Worm (Caenorhabditis elegans) whole organism, L3 larva: ENCODE results near the gene K11H12.11.

Experiments used
- R02D3.7 ChIP-seq: fragments of 150-350 bp; optimal IDR thresholded peaks from 2 replicates; lab custom pipeline; 2014; ENCODE audit warnings: missing biosample characterization, missing genetic modification characterization
- ZK546.5 ChIP-seq: sonication (generic microtip); optimal IDR thresholded peaks from 2 replicates; lab custom pipeline; 2017; ENCODE audit warnings: missing biosample characterization, missing genetic modification characterization
- aly-2 ChIP-seq: fragments of 150-350 bp; optimal IDR thresholded peaks from 2 replicates; lab custom pipeline; 2014; ENCODE audit warnings: missing biosample characterization, missing genetic modification characterization
- ama-1 ChIP-seq: fragments of 150-350 bp; optimal IDR thresholded peaks from 2 replicates; lab custom pipeline; 2018
- ceh-16 ChIP-seq: sonication (generic microtip); optimal IDR thresholded peaks from 2 replicates; lab custom pipeline; 2017; ENCODE audit warnings: missing biosample characterization, missing genetic modification characterization
- ceh-28 ChIP-seq: fragments of 150-350 bp; optimal IDR thresholded peaks from 2 replicates; lab custom pipeline; 2014; ENCODE audit warnings: missing biosample characterization, missing genetic modification reagents, missing genetic modification characterization
- daf-12 ChIP-seq: fragments of 150-350 bp; optimal IDR thresholded peaks from 2 replicates; lab custom pipeline; 2014; ENCODE audit warnings: missing biosample characterization, missing genetic modification reagents, missing genetic modification characterization
- egl-27 ChIP-seq: sonication (generic microtip); optimal IDR thresholded peaks from 4 replicates; lab custom pipeline; 2017; ENCODE audit warnings: missing biosample characterization, missing genetic modification reagents, missing genetic modification characterization
- egl-5 ChIP-seq: fragments of 150-350 bp; optimal IDR thresholded peaks from 2 replicates; lab custom pipeline; 2017; ENCODE audit warnings: missing biosample characterization, missing genetic modification reagents, missing genetic modification characterization, inconsistent platforms
- elt-1 ChIP-seq: fragments of 150-350 bp; optimal IDR thresholded peaks from 2 replicates; lab custom pipeline; 2014; ENCODE audit warnings: missing biosample characterization, missing genetic modification characterization
- elt-2 ChIP-seq: sonication (generic microtip); optimal IDR thresholded peaks from 2 replicates; lab custom pipeline; 2016; ENCODE audit warnings: missing genetic modification reagents, mild to moderate bottlenecking, missing genetic modification characterization, missing compliant biosample characterization
- elt-3 ChIP-seq, 3 experiments: fragments of 150-350 bp in 1 of 3; sonication (generic microtip) in 2 of 3; optimal IDR thresholded peaks; 2 replicates in 2 of 3; 4 replicates in 1 of 3; lab custom pipeline; 2014 to 2017; ENCODE audit warnings: missing biosample characterization in 3 of 3, missing genetic modification characterization in 3 of 3
- eor-1 ChIP-seq, 2 experiments: fragments of 150-350 bp; optimal IDR thresholded peaks; 2 replicates each; lab custom pipeline; 2014 to 2018; ENCODE audit warnings: missing biosample characterization in 2 of 2, missing genetic modification characterization in 2 of 2
- fkh-10 ChIP-seq: sonication (generic microtip); optimal IDR thresholded peaks from 2 replicates; lab custom pipeline; 2017; ENCODE audit warnings: missing biosample characterization, missing genetic modification reagents, missing genetic modification characterization
- fkh-2 ChIP-seq: fragments of 150-350 bp; optimal IDR thresholded peaks from 2 replicates; lab custom pipeline; 2014; ENCODE audit warnings: missing biosample characterization, missing genetic modification reagents, missing genetic modification characterization
- fos-1 ChIP-seq: fragments of 150-350 bp; optimal IDR thresholded peaks from 2 replicates; lab custom pipeline; 2014; ENCODE audit warnings: missing biosample characterization, missing genetic modification characterization
- hmg-11 ChIP-seq: sonication (generic microtip); optimal IDR thresholded peaks from 2 replicates; lab custom pipeline; 2016; ENCODE audit warnings: missing genetic modification characterization, missing compliant biosample characterization
- jun-1 ChIP-seq: fragments of 150-350 bp; optimal IDR thresholded peaks from 2 replicates; lab custom pipeline; 2014; ENCODE audit warnings: missing biosample characterization, missing genetic modification reagents, missing genetic modification characterization
- lin-15B ChIP-seq: fragments of 150-350 bp; optimal IDR thresholded peaks from 2 replicates; lab custom pipeline; 2014; ENCODE audit warnings: missing biosample characterization, missing genetic modification characterization
- lin-39 ChIP-seq: fragments of 150-350 bp; optimal IDR thresholded peaks from 2 replicates; lab custom pipeline; 2018; ENCODE audit warnings: missing biosample characterization, missing genetic modification reagents, missing genetic modification characterization
- lsy-12 ChIP-seq: sonication (generic microtip); optimal IDR thresholded peaks from 2 replicates; lab custom pipeline; 2016; ENCODE audit warnings: mild to moderate bottlenecking, missing genetic modification characterization, missing compliant biosample characterization
- mdl-1 ChIP-seq: fragments of 150-350 bp; optimal IDR thresholded peaks from 2 replicates; lab custom pipeline; 2014; ENCODE audit warnings: missing biosample characterization, missing genetic modification characterization
- nfya-1 ChIP-seq: sonication (generic microtip); optimal IDR thresholded peaks from 2 replicates; lab custom pipeline; 2017; ENCODE audit warnings: missing genetic modification characterization, mild to moderate bottlenecking, missing compliant biosample characterization, antibody characterized with exemption, moderate library complexity; ENCODE audit not compliant: insufficient read depth
- nhr-12 ChIP-seq: fragments of 150-350 bp; optimal IDR thresholded peaks from 2 replicates; lab custom pipeline; 2014; ENCODE audit warnings: missing biosample characterization, missing genetic modification characterization
- nhr-23 ChIP-seq: fragments of 150-350 bp; optimal IDR thresholded peaks from 2 replicates; lab custom pipeline; 2014; ENCODE audit warnings: missing biosample characterization, missing genetic modification reagents, missing genetic modification characterization
- nhr-25 ChIP-seq: sonication (generic microtip); optimal IDR thresholded peaks from 2 replicates; lab custom pipeline; 2017; ENCODE audit warnings: missing biosample characterization, missing genetic modification characterization
- nhr-28 ChIP-seq: fragments of 150-350 bp; optimal IDR thresholded peaks from 2 replicates; lab custom pipeline; 2014; ENCODE audit warnings: missing biosample characterization, missing genetic modification characterization
- nhr-43 ChIP-seq: sonication (generic microtip); optimal IDR thresholded peaks from 2 replicates; lab custom pipeline; 2016; ENCODE audit warnings: mild to moderate bottlenecking, missing genetic modification characterization, missing compliant biosample characterization; ENCODE audit not compliant: poor library complexity, severe bottlenecking
- nhr-67 ChIP-seq: fragments of 150-350 bp; optimal IDR thresholded peaks from 2 replicates; lab custom pipeline; 2014; ENCODE audit warnings: missing biosample characterization, missing genetic modification characterization
- nhr-76 ChIP-seq: fragments of 150-350 bp; sonication (generic microtip); optimal IDR thresholded peaks from 5 replicates; lab custom pipeline; 2014; ENCODE audit warnings: missing biosample characterization, missing genetic modification characterization
- nhr-77 ChIP-seq: fragments of 150-350 bp; optimal IDR thresholded peaks from 2 replicates; lab custom pipeline; 2014; ENCODE audit warnings: missing biosample characterization, missing genetic modification characterization
- pha-4 ChIP-seq: fragments of 150-350 bp; optimal IDR thresholded peaks from 2 replicates; lab custom pipeline; 2014; ENCODE audit warnings: missing biosample characterization, missing genetic modification reagents, missing genetic modification characterization
- pqm-1 ChIP-seq: fragments of 150-350 bp; optimal IDR thresholded peaks from 2 replicates; lab custom pipeline; 2017; ENCODE audit warnings: missing biosample characterization, missing genetic modification characterization, inconsistent platforms
- skn-1 ChIP-seq: fragments of 150-350 bp; optimal IDR thresholded peaks from 2 replicates; lab custom pipeline; 2014; ENCODE audit warnings: missing biosample characterization, missing genetic modification characterization
- snpc-4 ChIP-seq: fragments of 150-350 bp; optimal IDR thresholded peaks from 2 replicates; lab custom pipeline; 2014; ENCODE audit warnings: missing biosample characterization, missing genetic modification characterization
- tbx-2 ChIP-seq: sonication (generic microtip); optimal IDR thresholded peaks from 2 replicates; lab custom pipeline; 2016; ENCODE audit warnings: mild to moderate bottlenecking, missing genetic modification characterization, missing compliant biosample characterization
- unc-39 ChIP-seq: sonication (generic microtip); optimal IDR thresholded peaks from 4 replicates; lab custom pipeline; 2017; ENCODE audit warnings: missing biosample characterization, missing genetic modification characterization
- unc-62 ChIP-seq: fragments of 150-350 bp; sonication (generic microtip); optimal IDR thresholded peaks from 4 replicates; lab custom pipeline; 2014; ENCODE audit warnings: missing biosample characterization, missing genetic modification reagents, missing genetic modification characterization

K11H12.11 gene

DNA sequence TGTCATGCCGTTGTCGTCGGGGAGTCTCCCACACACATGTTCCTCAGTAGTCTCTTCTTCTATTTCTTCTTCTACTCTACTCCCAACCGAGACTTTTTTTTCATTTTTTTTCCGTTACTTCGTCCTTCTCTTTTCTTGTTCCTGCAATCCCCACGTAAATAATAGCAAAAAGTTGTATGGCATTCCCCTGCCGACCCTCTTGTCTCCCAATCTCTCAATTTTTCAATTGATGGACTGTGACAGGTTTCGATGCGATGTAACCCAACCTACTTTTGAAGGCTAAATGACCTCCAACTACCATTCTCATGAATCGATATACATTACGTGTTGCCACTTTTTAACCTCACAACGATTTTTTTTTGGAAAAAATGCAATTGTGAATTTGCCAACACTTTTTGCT lies 6.2 kb downstream of the K11H12.11 start:
- peak; percentile 49 for TF ChIP-seq hmg-11 (tag; lab: Kevin White, UChicago)
- TF ChIP-seq aly-2 (tag; lab: Kevin White, UChicago): no peak
- no peak for TF ChIP-seq nhr-67 (tag; lab: Kevin White, UChicago)
- peak; percentile 63 for TF ChIP-seq nhr-25 (tag; lab: Kevin White, UChicago)
- TF ChIP-seq mdl-1 (tag; lab: Kevin White, UChicago): no peak
- TF ChIP-seq lin-15B (tag; lab: Kevin White, UChicago): no peak
- no peak for TF ChIP-seq unc-39 (tag; lab: Kevin White, UChicago)
- TF ChIP-seq egl-27: peak; percentile 7
- TF ChIP-seq pha-4 (tag; lab: Kevin White, UChicago): no peak
- peak; percentile 76 for TF ChIP-seq unc-62
- no peak for TF ChIP-seq eor-1 (tag; optimal IDR thresholded peaks at IDR 0.05; lab: Kevin White, UChicago)
- TF ChIP-seq fkh-10 (GFP tag; lab: Kevin White, UChicago): no peak
- no peak for TF ChIP-seq fkh-2
- TF ChIP-seq ZK546.5 (tag; lab: Kevin White, UChicago): no peak
- TF ChIP-seq lin-39: peak; percentile 30
- no peak for TF ChIP-seq nhr-77 (tag; lab: Kevin White, UChicago)
- no peak for TF ChIP-seq R02D3.7 (tag; lab: Kevin White, UChicago)
- peak; percentile 23 for TF ChIP-seq ceh-28
- peak; percentile 18 for TF ChIP-seq snpc-4
- TF ChIP-seq ama-1 (lab: Kevin White, UChicago): no peak
- no peak for TF ChIP-seq nfya-1 (tag; lab: Kevin White, UChicago)
- no peak for TF ChIP-seq elt-3 (tag; optimal IDR thresholded peaks at IDR 0.05; lab: Kevin White, UChicago)
- no peak for TF ChIP-seq pqm-1
- no peak for TF ChIP-seq elt-1 (tag; lab: Kevin White, UChicago)
- TF ChIP-seq skn-1 (tag; lab: Kevin White, UChicago): no peak
- TF ChIP-seq lsy-12 (tag; lab: Kevin White, UChicago): no peak
- no peak for TF ChIP-seq ceh-16
- TF ChIP-seq nhr-28 (tag; lab: Kevin White, UChicago): no peak
- no peak for TF ChIP-seq fos-1 (tag; lab: Kevin White, UChicago)

DNA sequence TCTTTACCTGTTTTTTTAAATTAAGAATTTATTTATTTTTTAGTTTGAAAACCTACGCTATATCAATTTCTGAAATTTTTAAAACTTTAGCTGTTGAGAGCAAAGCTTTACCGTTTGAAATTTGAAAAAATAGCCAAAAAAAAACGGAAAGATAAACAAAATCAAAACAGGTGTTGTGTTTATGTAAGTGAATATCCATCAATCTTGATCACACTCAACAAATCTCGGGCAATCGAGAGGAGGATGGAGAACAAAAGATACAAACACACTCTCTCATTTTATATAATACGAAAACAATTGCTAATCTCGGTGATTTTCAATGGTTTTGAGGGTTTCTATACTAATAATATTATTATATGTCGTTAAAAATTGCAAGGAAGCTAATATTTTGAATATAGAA lies 8.7 kb downstream of the K11H12.11 start:
- TF ChIP-seq nhr-43 (tag; lab: Kevin White, UChicago) (no peak), egl-5 (tag; lab: Kevin White, UChicago) (no peak), fkh-10 (GFP tag; lab: Kevin White, UChicago) (no peak), jun-1 (tag; lab: Kevin White, UChicago) (no peak), egl-27 (no peak), nhr-77 (tag; lab: Kevin White, UChicago) (no peak), ceh-16 (no peak), tbx-2 (tag; lab: Kevin White, UChicago) (no peak), daf-12 (no peak), nhr-76 (tag; lab: Kevin White, UChicago) (no peak), eor-1 (tag; optimal IDR thresholded peaks at IDR 0.05; lab: Kevin White, UChicago) (no peak), fos-1 (tag; lab: Kevin White, UChicago) (no peak), nhr-12 (tag; lab: Kevin White, UChicago) (no peak), elt-2 (tag; lab: Kevin White, UChicago) (no peak), aly-2 (tag; lab: Kevin White, UChicago) (no peak), nhr-23 (tag; lab: Kevin White, UChicago) (no peak), nfya-1 (tag; lab: Kevin White, UChicago) (no peak)
- TF ChIP-seq, all 47 proteins: peak for 0

DNA sequence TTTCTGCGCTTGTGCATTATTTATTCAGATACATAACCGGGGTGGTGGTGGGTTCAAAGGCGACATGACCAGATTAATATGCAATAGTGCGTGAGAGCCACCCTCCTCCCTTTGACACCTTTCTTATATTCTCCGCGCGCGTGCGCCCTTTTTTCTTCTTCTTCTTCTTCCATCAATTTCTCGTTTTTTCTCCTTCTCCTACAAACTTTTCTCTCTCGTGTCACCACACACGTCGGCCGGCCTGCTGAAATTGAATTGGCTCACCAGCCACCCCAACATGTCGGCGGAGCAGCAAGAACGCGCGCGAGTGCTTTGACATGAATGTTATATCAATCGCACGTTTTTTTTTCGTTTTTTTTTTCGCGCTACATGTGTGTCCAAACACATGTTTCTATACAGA lies 10.8 kb downstream of the K11H12.11 start:
- TF ChIP-seq nfya-1 (tag; lab: Kevin White, UChicago): peak; percentile 5
- no peak for TF ChIP-seq pqm-1
- peak; percentile 64 for TF ChIP-seq hmg-11 (tag; lab: Kevin White, UChicago)
- TF ChIP-seq, all 47 proteins: peak for 2
